Fruit fly (Drosophila melanogaster): ENCODE results near the gene CG6495.

DNA sequence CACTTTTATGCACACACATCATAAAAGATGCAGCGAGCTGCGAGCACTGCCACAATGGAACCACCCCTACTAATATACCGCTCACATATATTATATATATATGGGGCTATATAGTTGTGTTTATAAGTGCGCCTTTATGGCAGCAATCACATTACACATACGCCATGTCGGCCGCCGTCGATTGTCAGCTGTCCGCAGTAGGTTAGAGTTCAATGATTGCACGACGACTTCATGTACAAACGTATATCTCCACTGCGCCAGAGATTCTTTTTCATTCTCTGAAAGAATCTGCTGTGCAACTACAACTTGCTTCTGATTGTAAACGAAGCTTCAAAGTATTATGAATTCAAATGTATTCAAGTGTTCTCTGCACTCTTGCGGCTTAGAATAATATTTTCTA lies 8.2 kb upstream of the CG6495 start:
- no peak for TF ChIP-seq usp (GFP tag; optimal IDR thresholded peaks at IDR 0.05)
- no peak for TF ChIP-seq Hnf4 (GFP tag; optimal IDR thresholded peaks at IDR 0.05)
- no peak for TF ChIP-seq Jra (GFP tag; optimal IDR thresholded peaks at IDR 0.05)
- no peak for TF ChIP-seq dmrt93B (GFP tag; optimal IDR thresholded peaks at IDR 0.05)

Data from whole organism, wandering third instar larva.